Worm (Caenorhabditis elegans) whole organism, mixed stage, embryonic: ENCODE data around the gene gsr-1.

Experiments used
- M03D4.4 ChIP-seq: sonication (generic microtip); optimal IDR thresholded peaks from 2 replicates; lab custom pipeline; 2017; ENCODE audit warnings: mild to moderate bottlenecking, missing genetic modification characterization, missing compliant biosample characterization
- bed-3 ChIP-seq: fragments of 200-800 bp; sonication (Bioruptor generic); optimal IDR thresholded peaks from 3 replicates; lab custom pipeline; 2018; ENCODE audit warnings: mild to moderate bottlenecking, missing genetic modification characterization, moderate library complexity, missing compliant biosample characterization
- blmp-1 ChIP-seq: fragments of 150-350 bp; optimal IDR thresholded peaks from 2 replicates; lab custom pipeline; 2014; ENCODE audit warnings: missing biosample characterization, missing genetic modification characterization
- ceh-39 ChIP-seq: fragments of 150-350 bp; optimal IDR thresholded peaks from 2 replicates; lab custom pipeline; 2014; ENCODE audit warnings: missing biosample characterization, missing genetic modification characterization
- ceh-43 ChIP-seq: fragments of 200-800 bp; sonication (Bioruptor generic); optimal IDR thresholded peaks from 2 replicates; lab custom pipeline; 2018; ENCODE audit warnings: mild to moderate bottlenecking, missing genetic modification characterization, moderate library complexity, missing compliant biosample characterization
- ceh-83 ChIP-seq: fragments of 200-800 bp; sonication (Bioruptor generic); optimal IDR thresholded peaks from 2 replicates; lab custom pipeline; 2018; ENCODE audit warnings: mild to moderate bottlenecking, missing genetic modification characterization, missing compliant biosample characterization
- ces-1 ChIP-seq: fragments of 150-350 bp; optimal IDR thresholded peaks from 2 replicates; lab custom pipeline; 2014; ENCODE audit warnings: missing biosample characterization, missing genetic modification reagents, missing genetic modification characterization
- cnd-1 ChIP-seq: fragments of 200-800 bp; sonication (Bioruptor generic); optimal IDR thresholded peaks from 2 replicates; lab custom pipeline; 2018; ENCODE audit warnings: mild to moderate bottlenecking, missing genetic modification characterization, missing compliant biosample characterization
- elt-3 ChIP-seq: fragments of 150-350 bp; optimal IDR thresholded peaks from 2 replicates; lab custom pipeline; 2014; ENCODE audit warnings: missing biosample characterization, missing genetic modification characterization
- flh-1 ChIP-seq: fragments of 200-800 bp; sonication (Bioruptor generic); optimal IDR thresholded peaks from 2 replicates; lab custom pipeline; 2018; ENCODE audit warnings: mild to moderate bottlenecking, missing genetic modification characterization, moderate library complexity, missing compliant biosample characterization
- ham-2 ChIP-seq: fragments of 200-800 bp; sonication (Bioruptor generic); optimal IDR thresholded peaks from 2 replicates; lab custom pipeline; 2018; ENCODE audit warnings: mild to moderate bottlenecking, missing genetic modification characterization, missing compliant biosample characterization
- hlh-1 ChIP-seq: fragments of 150-350 bp; optimal IDR thresholded peaks from 2 replicates; lab custom pipeline; 2014; ENCODE audit warnings: missing biosample characterization, missing genetic modification reagents, missing genetic modification characterization
- lin-13 ChIP-seq: fragments of 150-350 bp; optimal IDR thresholded peaks from 2 replicates; lab custom pipeline; 2014; ENCODE audit warnings: missing biosample characterization, missing genetic modification characterization
- lsy-2 ChIP-seq: fragments of 150-350 bp; optimal IDR thresholded peaks from 2 replicates; lab custom pipeline; 2014; ENCODE audit warnings: missing biosample characterization, missing genetic modification characterization
- mab-5 ChIP-seq: fragments of 150-350 bp; optimal IDR thresholded peaks from 2 replicates; lab custom pipeline; 2014; ENCODE audit warnings: missing biosample characterization, missing genetic modification characterization
- mep-1 ChIP-seq: fragments of 150-350 bp; optimal IDR thresholded peaks from 2 replicates; lab custom pipeline; 2017; ENCODE audit warnings: missing biosample characterization, missing genetic modification reagents, missing genetic modification characterization, inconsistent platforms
- mls-2 ChIP-seq: sonication (generic microtip); optimal IDR thresholded peaks from 2 replicates; lab custom pipeline; 2016; ENCODE audit warnings: mild to moderate bottlenecking, missing genetic modification characterization, moderate library complexity, missing compliant biosample characterization
- nhr-237 ChIP-seq: fragments of 150-350 bp; optimal IDR thresholded peaks from 2 replicates; lab custom pipeline; 2014; ENCODE audit warnings: missing biosample characterization, missing genetic modification characterization
- nhr-28 ChIP-seq: fragments of 150-350 bp; optimal IDR thresholded peaks from 2 replicates; lab custom pipeline; 2014; ENCODE audit warnings: missing biosample characterization, missing genetic modification characterization
- sptf-1 ChIP-seq: sonication (generic microtip); optimal IDR thresholded peaks from 2 replicates; lab custom pipeline; 2017; ENCODE audit warnings: mild to moderate bottlenecking, missing genetic modification characterization, moderate library complexity, missing compliant biosample characterization
- tbx-8 ChIP-seq: fragments of 200-800 bp; sonication (Bioruptor generic); optimal IDR thresholded peaks from 2 replicates; lab custom pipeline; 2018; ENCODE audit warnings: mild to moderate bottlenecking, missing genetic modification characterization, moderate library complexity, missing compliant biosample characterization
- unc-120 ChIP-seq: sonication (generic microtip); optimal IDR thresholded peaks from 2 replicates; lab custom pipeline; 2017; ENCODE audit warnings: missing genetic modification characterization, missing compliant biosample characterization; ENCODE audit not compliant: poor library complexity, severe bottlenecking
- unc-39 ChIP-seq: fragments of 150-350 bp; optimal IDR thresholded peaks from 2 replicates; lab custom pipeline; 2014; ENCODE audit warnings: missing biosample characterization, missing genetic modification characterization
- unc-62 ChIP-seq: fragments of 150-350 bp; optimal IDR thresholded peaks from 2 replicates; lab custom pipeline; 2014; ENCODE audit warnings: missing biosample characterization, missing genetic modification reagents, missing genetic modification characterization
- zip-8 ChIP-seq: fragments of 150-350 bp; optimal IDR thresholded peaks from 2 replicates; lab custom pipeline; 2014; ENCODE audit warnings: missing biosample characterization, missing genetic modification characterization
- ztf-11 ChIP-seq: fragments of 150-350 bp; optimal IDR thresholded peaks from 2 replicates; lab custom pipeline; 2014; ENCODE audit warnings: missing biosample characterization, missing genetic modification characterization

The gsr-1 gene

DNA sequence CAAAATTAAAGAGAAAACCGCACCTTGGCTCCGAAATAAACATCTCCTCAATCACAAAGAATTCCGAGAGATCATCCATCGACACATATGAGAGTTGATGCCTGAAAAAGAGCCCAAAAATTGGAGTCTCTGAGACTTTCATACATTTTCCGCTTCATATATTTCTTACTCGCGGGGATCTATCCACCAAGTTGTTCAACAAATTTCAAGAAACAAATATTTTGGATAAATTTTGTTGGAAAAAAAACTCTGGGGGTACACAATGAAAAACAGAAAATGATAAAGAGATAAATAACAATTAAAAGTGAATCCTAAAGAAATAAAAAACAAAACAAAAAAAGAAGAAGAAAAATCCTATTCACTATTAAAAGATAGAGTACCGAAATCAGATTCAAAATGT, 23.7 kb upstream of the gsr-1 start, which contains the start of gene sel-8:
TSS of gene sel-8 (minus strand) at position 101 of the 400 bp plus-strand sequence.
- TF ChIP-seq ceh-83 (GFP tag; lab: Kevin White, UChicago), result no peak
- no peak for TF ChIP-seq ztf-11
- TF ChIP-seq ceh-43 (GFP tag; lab: Kevin White, UChicago), result no peak
- TF ChIP-seq, all 35 proteins: peak for 0

DNA sequence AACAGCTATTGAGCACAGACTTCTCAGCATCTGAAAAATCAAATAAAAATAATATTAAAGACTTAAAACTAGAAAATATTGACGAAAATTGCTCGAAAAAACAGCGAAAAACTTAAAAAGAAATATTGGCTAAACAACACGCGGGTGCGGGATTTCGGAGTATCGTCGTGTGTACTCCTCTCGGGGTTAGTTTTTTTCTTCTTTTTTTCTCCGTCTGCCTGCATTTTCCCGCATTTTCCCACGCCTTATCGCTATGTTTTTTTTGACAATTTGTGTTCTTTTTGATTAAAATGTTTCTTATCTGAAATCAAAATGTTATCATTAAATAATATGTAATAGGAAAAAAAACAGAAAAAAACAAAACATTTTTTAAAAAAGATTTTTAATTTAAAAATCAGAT, 20.4 kb upstream of the gsr-1 start, which contains the start of gene mrps-31:
TSS of gene mrps-31 (minus strand) at position 36 of the 400 bp plus-strand sequence.
- TF ChIP-seq mep-1 (tag; lab: Kevin White, UChicago) (peak; percentile 30), mab-5 (tag; lab: Kevin White, UChicago) (no peak), hlh-1 (tag; lab: Kevin White, UChicago) (peak; percentile 9), ceh-43 (GFP tag; lab: Kevin White, UChicago) (no peak)

DNA sequence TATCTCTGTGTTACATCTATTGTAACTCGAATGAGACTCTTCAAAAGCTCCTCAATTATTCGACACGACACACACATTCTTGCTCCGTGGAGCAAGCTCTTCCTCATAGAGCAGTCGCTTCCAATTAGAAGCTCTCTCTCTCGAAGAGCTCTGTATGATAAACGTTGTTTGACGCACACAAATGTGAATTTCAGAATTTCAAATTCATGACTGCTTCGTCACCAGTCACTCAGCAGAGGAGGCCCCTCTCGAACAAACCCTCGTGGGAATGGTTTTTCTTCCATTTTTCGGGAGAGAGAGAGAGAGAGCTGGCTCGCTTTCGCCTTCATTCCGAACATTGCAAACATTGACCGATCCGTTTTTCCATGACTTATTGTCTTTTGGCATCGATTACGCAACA, 18.3 kb upstream of the gsr-1 start:
- TF ChIP-seq ceh-39 (tag; lab: Kevin White, UChicago) (no peak), ham-2 (no peak), elt-3 (no peak), lin-13 (tag; lab: Kevin White, UChicago) (no peak), nhr-237 (tag; lab: Kevin White, UChicago) (no peak)

DNA sequence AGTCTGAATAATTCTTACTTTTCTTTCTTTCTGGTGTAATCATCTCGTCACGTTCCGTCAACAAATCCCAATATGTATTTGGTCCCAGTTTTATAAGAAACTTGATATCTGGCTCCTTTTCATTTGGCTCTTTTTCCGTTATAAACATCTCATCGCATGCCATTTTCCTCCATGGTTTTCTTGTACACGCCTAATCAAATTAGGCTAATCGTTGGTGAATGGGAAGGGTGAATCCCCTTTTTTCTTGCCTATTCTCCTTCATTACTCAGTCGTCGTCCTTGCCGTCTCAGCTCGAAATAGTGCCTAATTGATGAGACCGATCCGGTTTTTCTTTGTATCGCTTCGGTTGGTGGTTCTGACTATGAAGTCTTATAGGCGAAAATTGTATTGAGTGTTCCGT, 16.5 kb upstream of the gsr-1 start:
- TF ChIP-seq mls-2 (tag; lab: Kevin White, UChicago) (no peak), nhr-237 (tag; lab: Kevin White, UChicago) (no peak), lsy-2 (tag; lab: Kevin White, UChicago) (no peak), elt-3 (no peak), ces-1 (peak; percentile 66), ham-2 (no peak)
- TF ChIP-seq, all 35 proteins: peak for 1

DNA sequence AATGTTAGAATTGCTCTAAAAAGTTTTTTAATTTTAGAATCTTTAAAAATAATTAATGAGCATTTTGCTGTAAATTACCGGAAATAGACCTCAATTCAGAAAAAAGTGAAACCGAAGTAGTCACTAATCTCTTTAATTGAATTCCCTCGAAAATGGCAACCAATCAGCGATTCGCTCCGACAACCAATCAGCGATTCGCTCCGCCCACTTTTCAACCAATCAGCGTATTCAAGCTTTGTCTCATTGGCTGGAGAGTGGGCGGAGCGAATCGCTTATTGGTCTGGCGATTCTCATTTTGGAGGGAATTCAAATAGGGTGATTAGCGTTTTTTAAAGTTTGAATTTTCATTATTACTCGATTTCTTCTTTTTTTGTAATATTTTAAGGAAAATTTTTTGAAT, 15.8 kb upstream of the gsr-1 start:
- TF ChIP-seq blmp-1 (no peak), zip-8 (tag; lab: Kevin White, UChicago) (no peak), mab-5 (tag; lab: Kevin White, UChicago) (no peak), mep-1 (tag; lab: Kevin White, UChicago) (no peak)
- TF ChIP-seq, all 35 proteins: peak for 0

DNA sequence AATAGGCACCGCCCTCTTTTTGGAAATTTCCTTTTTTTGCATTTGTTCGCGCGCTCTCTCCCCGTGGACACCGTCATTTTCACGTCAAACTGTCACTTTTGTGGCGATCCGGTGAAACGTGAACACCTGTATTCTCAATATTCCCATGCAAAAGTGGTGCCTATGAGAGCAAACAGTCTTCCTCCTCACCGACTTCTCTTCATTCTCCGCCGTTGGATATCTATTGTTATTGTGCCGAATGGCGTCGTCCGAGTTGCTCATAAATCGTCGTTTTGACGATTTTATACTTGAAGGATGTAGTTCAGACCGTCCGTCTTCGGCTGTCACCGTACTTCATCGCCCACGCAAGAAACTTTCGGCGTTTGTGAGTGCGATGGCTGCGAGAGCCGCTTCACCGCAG, 14.9 kb upstream of the gsr-1 start, which contains the start of gene rilp-1:
TSS of gene rilp-1 (plus strand) at position 301 of the 400 bp plus-strand sequence.
- TF ChIP-seq cnd-1 (tag; lab: Kevin White, UChicago), result no peak
- TF ChIP-seq M03D4.4 (tag; lab: Kevin White, UChicago), result no peak
- no peak for TF ChIP-seq bed-3
- no peak for TF ChIP-seq unc-39
- TF ChIP-seq unc-120, result no peak
- no peak for TF ChIP-seq mep-1 (tag; lab: Kevin White, UChicago)
- no peak for TF ChIP-seq ceh-43 (GFP tag; lab: Kevin White, UChicago)
- TF ChIP-seq flh-1 (GFP tag; lab: Kevin White, UChicago), result no peak
- TF ChIP-seq elt-3, result no peak
- no peak for TF ChIP-seq sptf-1 (tag; lab: Kevin White, UChicago)
- TF ChIP-seq tbx-8 (GFP tag; lab: Kevin White, UChicago), result no peak
- no peak for TF ChIP-seq mls-2 (tag; lab: Kevin White, UChicago)
- no peak for TF ChIP-seq hlh-1 (tag; lab: Kevin White, UChicago)
- no peak for TF ChIP-seq ces-1
- TF ChIP-seq blmp-1, result no peak
- TF ChIP-seq nhr-28, result no peak
- no peak for TF ChIP-seq lin-13 (tag; lab: Kevin White, UChicago)
- TF ChIP-seq mab-5 (tag; lab: Kevin White, UChicago), result no peak

DNA sequence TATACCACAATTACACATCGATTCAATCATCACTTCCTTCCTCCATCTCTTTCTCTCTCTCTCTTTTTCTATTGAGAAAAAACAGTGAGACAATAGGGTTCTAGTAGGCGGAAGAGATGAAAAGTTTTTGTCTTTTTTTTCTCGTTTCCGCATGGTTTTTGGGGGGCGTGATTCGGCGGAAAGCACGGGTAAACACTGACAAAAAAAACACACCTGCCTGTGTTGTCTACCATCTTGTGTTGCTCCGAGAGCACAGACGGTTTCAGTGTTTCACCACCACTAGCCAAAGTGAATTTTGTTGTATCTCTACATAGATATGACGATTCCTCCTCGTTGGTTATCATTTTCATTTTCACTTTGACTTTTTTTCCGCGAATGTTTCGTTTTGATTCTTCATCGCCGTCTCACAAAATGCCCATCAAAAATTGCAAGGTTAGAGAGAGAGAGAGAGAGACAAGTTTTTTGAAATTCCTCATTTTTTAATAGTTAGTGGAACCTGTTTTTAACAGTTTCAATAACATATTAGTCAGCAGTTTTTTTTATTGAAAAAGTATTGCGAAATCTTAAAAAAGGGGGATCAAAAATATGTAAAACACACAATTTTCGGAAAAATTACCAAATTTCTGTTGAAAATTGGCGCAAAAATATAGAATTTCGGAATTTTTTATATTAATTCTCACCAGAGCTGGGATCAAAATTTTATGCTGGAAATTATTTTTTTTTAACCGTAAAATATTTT, 13.3 kb upstream of the gsr-1 start:
- TF ChIP-seq unc-62 (no peak), nhr-237 (tag; lab: Kevin White, UChicago) (peak; percentile 7)
